Fruit fly (Drosophila melanogaster) whole organism, wandering third instar larva: ENCODE results near the gene GABPI.

ENCODE experiments used
- Abd-B ChIP-seq: fragments of >200 bp; optimal IDR thresholded peaks from 2 replicates; lab custom pipeline; 2017; ENCODE audit warnings: missing biosample characterization, missing genetic modification characterization
- CG32264 ChIP-seq: fragments of 200-800 bp; sonication (Bioruptor generic); optimal IDR thresholded peaks from 2 replicates; lab custom pipeline; 2016; ENCODE audit warnings: missing biosample characterization, missing genetic modification characterization
- CG9705 ChIP-seq: fragments of 200-800 bp; sonication (Bioruptor generic); optimal IDR thresholded peaks from 2 replicates; lab custom pipeline; 2018; ENCODE audit warnings: missing biosample characterization, mild to moderate bottlenecking, missing genetic modification characterization
- CrebA ChIP-seq: fragments of 200-800 bp; sonication (Bioruptor generic); optimal IDR thresholded peaks from 2 replicates; lab custom pipeline; 2016; ENCODE audit warnings: missing biosample characterization, mild to moderate bottlenecking, missing genetic modification characterization, borderline replicate concordance
- Dfd ChIP-seq: fragments of >200 bp; optimal IDR thresholded peaks from 2 replicates; lab custom pipeline; 2017; ENCODE audit warnings: missing biosample characterization, missing genetic modification characterization
- Dif ChIP-seq: fragments of 200-275, 200-300 bp; sonication (Bioruptor generic); optimal IDR thresholded peaks from 2 replicates; lab custom pipeline; 2018; ENCODE audit warnings: missing biosample characterization, missing genetic modification characterization; ENCODE audit not compliant: partially characterized antibody
- GATAd ChIP-seq: sonication (Bioruptor generic); optimal IDR thresholded peaks from 2 replicates; lab custom pipeline; 2016; ENCODE audit warnings: missing biosample characterization, missing genetic modification characterization
- HLH106 ChIP-seq: fragments of 200-800 bp; optimal IDR thresholded peaks from 3 replicates; lab custom pipeline; 2019; ENCODE audit warnings: missing biosample characterization, mild to moderate bottlenecking, missing genetic modification characterization, moderate library complexity
- Hnf4 ChIP-seq: fragments of 200-800 bp; sonication (Bioruptor generic); optimal IDR thresholded peaks from 2 replicates; lab custom pipeline; 2016; ENCODE audit warnings: missing biosample characterization, mild to moderate bottlenecking, missing genetic modification characterization
- Hr78 ChIP-seq: fragments of >200 bp; optimal IDR thresholded peaks from 2 replicates; lab custom pipeline; 2017; ENCODE audit warnings: missing biosample characterization, missing genetic modification characterization
- Hr83 ChIP-seq: fragments of 200-300 bp; sonication (Bioruptor generic); optimal IDR thresholded peaks from 2 replicates; lab custom pipeline; 2016; ENCODE audit warnings: missing biosample characterization, mild to moderate bottlenecking, missing genetic modification characterization, moderate library complexity; ENCODE audit not compliant: poor library complexity, severe bottlenecking
- Jra ChIP-seq: sonication (Bioruptor generic); optimal IDR thresholded peaks from 2 replicates; lab custom pipeline; 2016; ENCODE audit warnings: missing biosample characterization, missing genetic modification characterization
- Mio ChIP-seq: sonication (Bioruptor generic); optimal IDR thresholded peaks from 2 replicates; lab custom pipeline; 2016; ENCODE audit warnings: missing biosample characterization, missing genetic modification characterization
- Myc ChIP-seq: fragments of >200 bp; optimal IDR thresholded peaks from 2 replicates; lab custom pipeline; 2017
- N ChIP-seq: fragments of >200 bp; optimal IDR thresholded peaks from 2 replicates; lab custom pipeline; 2018; ENCODE audit warnings: missing biosample characterization, missing external identifiers, missing genetic modification characterization
- OdsH ChIP-seq: fragments of 200-800 bp; sonication (Bioruptor generic); optimal IDR thresholded peaks from 2 replicates; lab custom pipeline; 2016; ENCODE audit warnings: missing biosample characterization, mild to moderate bottlenecking, missing genetic modification characterization
- Rel ChIP-seq, 2 experiments: fragments of 200-800 bp; sonication (Bioruptor generic) in 1 of 2; optimal IDR thresholded peaks; 2 replicates in 1 of 2; 3 replicates in 1 of 2; lab custom pipeline; 2016 to 2019; ENCODE audit warnings: mild to moderate bottlenecking in 2 of 2, missing biosample characterization in 2 of 2, missing genetic modification characterization in 2 of 2, moderate library complexity in 1 of 2
- Sp1 ChIP-seq: fragments of 200-800 bp; sonication (Bioruptor generic); optimal IDR thresholded peaks from 3 replicates; lab custom pipeline; 2019; ENCODE audit warnings: missing biosample characterization, mild to moderate bottlenecking, missing genetic modification characterization, moderate library complexity
- Vsx2 ChIP-seq: fragments of 200-300, 225-300 bp; sonication (Bioruptor generic); optimal IDR thresholded peaks from 2 replicates; lab custom pipeline; 2018; ENCODE audit warnings: missing biosample characterization, missing genetic modification characterization; ENCODE audit not compliant: partially characterized antibody
- br ChIP-seq: fragments of 200-800 bp; sonication (Bioruptor generic); optimal IDR thresholded peaks from 2 replicates; lab custom pipeline; 2016; ENCODE audit warnings: missing biosample characterization, missing genetic modification characterization
- brk ChIP-seq: fragments of 200-800 bp; sonication (Bioruptor generic); optimal IDR thresholded peaks from 2 replicates; lab custom pipeline; 2016; ENCODE audit warnings: missing biosample characterization, mild to moderate bottlenecking, missing genetic modification characterization
- dl ChIP-seq, 2 experiments: fragments of 175-275, 200-275 bp in 1 of 2; fragments of 200-275 bp in 1 of 2; sonication (Bioruptor generic); optimal IDR thresholded peaks; lab custom pipeline; 2018; ENCODE audit warnings: mild to moderate bottlenecking in 2 of 2, missing biosample characterization in 2 of 2, missing genetic modification characterization in 2 of 2, moderate library complexity in 2 of 2; ENCODE audit not compliant: partially characterized antibody in 2 of 2, insufficient read depth in 1 of 2
- dmrt93B ChIP-seq: fragments of 200-800 bp; sonication (Bioruptor generic); optimal IDR thresholded peaks from 2 replicates; lab custom pipeline; 2018; ENCODE audit warnings: missing biosample characterization, mild to moderate bottlenecking, missing genetic modification characterization
- dsf ChIP-seq: sonication (Bioruptor generic); optimal IDR thresholded peaks from 2 replicates; lab custom pipeline; 2016; ENCODE audit warnings: missing biosample characterization, missing genetic modification characterization, borderline replicate concordance
- ey ChIP-seq: fragments of 200-800 bp; sonication (Bioruptor generic); optimal IDR thresholded peaks from 2 replicates; lab custom pipeline; 2016; ENCODE audit warnings: missing biosample characterization, missing genetic modification characterization
- foxo ChIP-seq, 2 experiments: fragments of 200-800 bp; sonication (Bioruptor generic); optimal IDR thresholded peaks; 2 replicates in 1 of 2; 3 replicates in 1 of 2; lab custom pipeline; 2016 to 2017; ENCODE audit warnings: missing biosample characterization in 2 of 2, missing genetic modification characterization in 2 of 2
- fru ChIP-seq: fragments of 200-800 bp; sonication (Bioruptor generic); optimal IDR thresholded peaks from 3 replicates; lab custom pipeline; 2016; ENCODE audit warnings: missing biosample characterization, mild to moderate bottlenecking, missing genetic modification characterization
- h ChIP-seq: fragments of 200-800 bp; sonication (Bioruptor generic); optimal IDR thresholded peaks from 3 replicates; lab custom pipeline; 2016; ENCODE audit warnings: missing biosample characterization, mild to moderate bottlenecking, missing genetic modification characterization
- jim ChIP-seq: fragments of 175-275, 200-325 bp; sonication (Bioruptor generic); optimal IDR thresholded peaks from 2 replicates; lab custom pipeline; 2016; ENCODE audit warnings: missing biosample characterization, mild to moderate bottlenecking, missing genetic modification characterization
- lola ChIP-seq: fragments of >200 bp; optimal IDR thresholded peaks from 2 replicates; lab custom pipeline; 2017; ENCODE audit warnings: missing biosample characterization, missing genetic modification characterization
- pan ChIP-seq: fragments of >200 bp; optimal IDR thresholded peaks from 2 replicates; lab custom pipeline; 2017
- psq ChIP-seq: fragments of 200-800 bp; sonication (Bioruptor generic); optimal IDR thresholded peaks from 3 replicates; lab custom pipeline; 2017; ENCODE audit warnings: missing biosample characterization, mild to moderate bottlenecking, missing genetic modification characterization, moderate library complexity
- rgr ChIP-seq: fragments of 200-800 bp; sonication (Bioruptor generic); optimal IDR thresholded peaks from 3 replicates; lab custom pipeline; 2016; ENCODE audit warnings: missing biosample characterization, mild to moderate bottlenecking, missing genetic modification characterization
- sage ChIP-seq: fragments of 200-800 bp; sonication (Bioruptor generic); optimal IDR thresholded peaks from 2 replicates; lab custom pipeline; 2016; ENCODE audit warnings: missing biosample characterization, mild to moderate bottlenecking, missing genetic modification characterization
- sv ChIP-seq: fragments of 200-800 bp; sonication (Bioruptor generic); optimal IDR thresholded peaks from 3 replicates; lab custom pipeline; 2016; ENCODE audit warnings: missing biosample characterization, missing genetic modification characterization
- tai ChIP-seq: sonication (Bioruptor generic); optimal IDR thresholded peaks from 2 replicates; lab custom pipeline; 2016; ENCODE audit warnings: missing biosample characterization, missing genetic modification characterization
- usp ChIP-seq: fragments of >200 bp; optimal IDR thresholded peaks from 2 replicates; lab custom pipeline; 2017; ENCODE audit warnings: missing biosample characterization, missing genetic modification characterization
- woc ChIP-seq: sonication (Bioruptor generic); optimal IDR thresholded peaks from 2 replicates; lab custom pipeline; 2016; ENCODE audit warnings: missing biosample characterization, mild to moderate bottlenecking, missing genetic modification characterization

Gene GABPI

dm6 chr2L:3012780-3013179 lies 17.6 kb upstream of the GABPI start:
- TF ChIP-seq N (GFP tag; lab: Kevin White, UChicago) (no peak), Hr83 (GFP tag; lab: Kevin White, UChicago) (no peak), ey (peak; percentile 21), psq (GFP tag; lab: Kevin White, UChicago) (no peak), br (GFP tag; lab: Kevin White, UChicago) (peak; percentile 20), Jra (no peak), Abd-B (GFP tag; lab: Kevin White, UChicago) (no peak), Hnf4 (GFP tag; lab: Kevin White, UChicago) (no peak), dsf (GFP tag; lab: Kevin White, UChicago) (no peak), dmrt93B (GFP tag; lab: Kevin White, UChicago) (no peak), h (peak; percentile 49), Dfd (GFP tag; lab: Kevin White, UChicago) (no peak), foxo (GFP tag; optimal IDR thresholded peaks at IDR 0.05; lab: Kevin White, UChicago) (peak in 1 of 2 experiments; percentile 40), pan (lab: Kevin White, UChicago) (no peak), CrebA (GFP tag; lab: Kevin White, UChicago) (no peak), sage (GFP tag; lab: Kevin White, UChicago) (no peak), Mio (GFP tag; lab: Kevin White, UChicago) (no peak), dl (GFP tag; optimal IDR thresholded peaks at IDR 0.05; lab: Kevin White, UChicago; ENCODE audit: insufficient read depth in 1 of 2, partially characterized antibody in 2 of 2) (no peak), HLH106 (peak; percentile 16), rgr (GFP tag; lab: Kevin White, UChicago) (peak; percentile 41), CG9705 (GFP tag; lab: Kevin White, UChicago) (no peak), Myc (lab: Kevin White, UChicago) (no peak), Sp1 (GFP tag; lab: Kevin White, UChicago) (no peak), Vsx2 (GFP tag; lab: Kevin White, UChicago) (no peak), fru (GFP tag; lab: Kevin White, UChicago) (no peak), OdsH (peak; percentile 22), Hr78 (GFP tag; lab: Kevin White, UChicago) (no peak), lola (GFP tag; lab: Kevin White, UChicago) (no peak), CG32264 (GFP tag; lab: Kevin White, UChicago) (no peak), jim (GFP tag; lab: Kevin White, UChicago) (no peak), woc (GFP tag; lab: Kevin White, UChicago) (no peak), brk (GFP tag; lab: Kevin White, UChicago) (no peak), sv (peak; percentile 30), Dif (GFP tag; lab: Kevin White, UChicago) (no peak), GATAd (no peak), tai (GFP tag; lab: Kevin White, UChicago) (no peak), Rel (GFP tag; optimal IDR thresholded peaks at IDR 0.05; lab: Kevin White, UChicago) (no peak), Rel (tag; optimal IDR thresholded peaks at IDR 0.05; lab: Kevin White, UChicago) (no peak), usp (no peak)

DNA sequence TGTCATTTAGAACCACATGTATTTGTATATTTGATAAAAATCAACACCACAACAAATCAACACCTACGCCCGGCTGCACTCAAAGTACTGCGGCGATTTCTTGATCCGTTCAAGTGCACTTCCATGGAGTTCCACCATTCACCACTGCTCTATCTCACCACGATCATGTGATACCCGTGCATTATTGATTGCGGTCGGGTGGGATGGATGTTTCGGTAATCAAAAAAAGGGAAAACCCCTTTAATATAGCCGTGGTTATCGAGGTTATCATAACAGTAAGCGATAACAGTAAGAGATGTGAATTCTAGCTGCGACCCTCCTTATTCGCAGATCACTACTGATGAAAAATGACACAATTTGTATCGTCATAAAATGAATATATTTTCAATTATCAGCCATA lies 12.1 kb upstream of the GABPI start, which contains the start of the genes CG17224 and CG17264:
TSS of gene CG17224 (minus strand) at position 97 of the 400 bp plus-strand sequence.
TSS of gene CG17264 (plus strand) at position 297 of the 400 bp plus-strand sequence.
- TF ChIP-seq fru (GFP tag; lab: Kevin White, UChicago) (no peak), Jra (no peak), Hnf4 (GFP tag; lab: Kevin White, UChicago) (no peak), Dif (GFP tag; lab: Kevin White, UChicago) (peak; percentile 19), h (no peak), brk (GFP tag; lab: Kevin White, UChicago) (no peak), Rel (GFP tag; optimal IDR thresholded peaks at IDR 0.05; lab: Kevin White, UChicago) (no peak), Rel (tag; optimal IDR thresholded peaks at IDR 0.05; lab: Kevin White, UChicago) (peak; percentile 99), ey (no peak), CrebA (GFP tag; lab: Kevin White, UChicago) (no peak), jim (GFP tag; lab: Kevin White, UChicago) (no peak)
- TF ChIP-seq, all 38 proteins: peak for 2
